Worm (Caenorhabditis elegans) whole organism, L2 larva: ENCODE results near the gene gtf-2H5.

ENCODE experiments used
- C34F6.9 ChIP-seq: fragments of 150-350 bp; optimal IDR thresholded peaks from 2 replicates; lab custom pipeline; 2014; ENCODE audit warnings: missing biosample characterization, missing genetic modification characterization
- R02D3.7 ChIP-seq: fragments of 150-350 bp; optimal IDR thresholded peaks from 2 replicates; lab custom pipeline; 2014; ENCODE audit warnings: missing biosample characterization, missing genetic modification characterization
- alr-1 ChIP-seq: fragments of 150-350 bp; optimal IDR thresholded peaks from 2 replicates; lab custom pipeline; 2014; ENCODE audit warnings: missing biosample characterization, missing genetic modification characterization
- ama-1 ChIP-seq: fragments of 150-350 bp; optimal IDR thresholded peaks from 2 replicates; lab custom pipeline; 2018; ENCODE audit warnings: inconsistent platforms
- ceh-16 ChIP-seq: fragments of 150-350 bp; optimal IDR thresholded peaks from 2 replicates; lab custom pipeline; 2014; ENCODE audit warnings: missing biosample characterization, missing genetic modification characterization
- elt-3 ChIP-seq: sonication (generic microtip); optimal IDR thresholded peaks from 2 replicates; lab custom pipeline; 2017; ENCODE audit warnings: missing biosample characterization, missing genetic modification characterization
- lsy-2 ChIP-seq, 2 experiments: fragments of 150-350 bp in 1 of 2; sonication (generic microtip) in 1 of 2; optimal IDR thresholded peaks; 2 replicates each; lab custom pipeline; 2014 to 2017; ENCODE audit warnings: missing biosample characterization in 2 of 2, missing genetic modification characterization in 2 of 2
- nhr-10 ChIP-seq: sonication (generic microtip); optimal IDR thresholded peaks from 2 replicates; lab custom pipeline; 2017; ENCODE audit warnings: missing biosample characterization, missing genetic modification characterization
- nhr-11 ChIP-seq: fragments of 150-350 bp; optimal IDR thresholded peaks from 2 replicates; lab custom pipeline; 2014; ENCODE audit warnings: missing biosample characterization, missing genetic modification characterization
- skn-1 ChIP-seq: sonication (generic microtip); optimal IDR thresholded peaks from 2 replicates; lab custom pipeline; 2017; ENCODE audit warnings: missing biosample characterization, missing genetic modification characterization
- snpc-4 ChIP-seq: fragments of 150-350 bp; optimal IDR thresholded peaks from 2 replicates; lab custom pipeline; 2014; ENCODE audit warnings: missing biosample characterization, missing genetic modification characterization
- zag-1 ChIP-seq: fragments of 150-350 bp; optimal IDR thresholded peaks from 2 replicates; lab custom pipeline; 2014; ENCODE audit warnings: missing biosample characterization, missing genetic modification characterization
- ztf-1 ChIP-seq: fragments of 200-800 bp; sonication (Bioruptor generic); conservative IDR thresholded peaks from 2 replicates; pipeline ENCODE4 v1.3.6; 2022; ENCODE audit warnings: missing genetic modification characterization, missing compliant biosample characterization
- ztf-11 ChIP-seq: sonication (generic microtip); optimal IDR thresholded peaks from 2 replicates; lab custom pipeline; 2017; ENCODE audit warnings: missing biosample characterization, missing genetic modification characterization

- TF ChIP-seq skn-1 (tag; lab: Kevin White, UChicago) (no peak), zag-1 (tag; lab: Kevin White, UChicago) (peak; percentile 46), nhr-10 (tag; lab: Kevin White, UChicago) (no peak), snpc-4 (no peak), lsy-2 (tag; optimal IDR thresholded peaks at IDR 0.05; lab: Kevin White, UChicago) (peak; percentile 5 to 66), alr-1 (tag; lab: Kevin White, UChicago) (no peak), nhr-11 (no peak), R02D3.7 (no peak), elt-3 (tag; lab: Kevin White, UChicago) (no peak), ztf-1 (GFP tag; lab: Robert Waterston, UW) (no peak), ceh-16 (no peak), C34F6.9 (tag; lab: Kevin White, UChicago) (peak; percentile 82), ama-1 (lab: Kevin White, UChicago) (no peak), ztf-11 (tag; lab: Kevin White, UChicago) (no peak)
Observed at ce11 chrIII:598168-598567, 20.8 kb upstream of the gtf-2H5 start.
